Fruit fly (Drosophila melanogaster) whole organism, embryonic: ENCODE data around the gene CG42535.
A peak's percentile ranks its signal among the peaks of the same experiment; 100 is the strongest.

Experiments used
- BEAF-32 ChIP-seq: fragments of 200-800 bp; sonication (Bioruptor generic); optimal IDR thresholded peaks from 3 replicates; lab custom pipeline; 2017; ENCODE audit warnings: missing biosample characterization, missing genetic modification characterization, mild to moderate bottlenecking, moderate library complexity, missing genetic modification reagents
- BtbVII ChIP-seq: fragments of 200-800 bp; sonication (Bioruptor generic); optimal IDR thresholded peaks from 3 replicates; lab custom pipeline; 2017; ENCODE audit warnings: missing biosample characterization, mild to moderate bottlenecking, missing genetic modification characterization
- CG10431 ChIP-seq: fragments of 200-800 bp; sonication (Bioruptor generic); optimal IDR thresholded peaks from 3 replicates; lab custom pipeline; 2018; ENCODE audit warnings: missing biosample characterization, mild to moderate bottlenecking, missing genetic modification characterization
- CG13287 ChIP-seq: fragments of 200-800 bp; sonication (Bioruptor generic); IDR thresholded peaks from 2 replicates; pipeline ENCODE4 v1.3.6; 2022; ENCODE audit warnings: missing biosample characterization, missing genetic modification characterization; ENCODE audit not compliant: partially characterized antibody
- CG13624 ChIP-seq: fragments of 200-800 bp; sonication (Bioruptor generic); optimal IDR thresholded peaks from 2 replicates; lab custom pipeline; 2016; ENCODE audit warnings: missing biosample characterization, missing genetic modification characterization
- CG14014 ChIP-seq: fragments of 200-800 bp; sonication (Bioruptor generic); IDR thresholded peaks from 2 replicates; pipeline ENCODE4 v1.3.6; 2022; ENCODE audit warnings: missing biosample characterization, missing genetic modification characterization
- CG14710 ChIP-seq: fragments of 200-800 bp; sonication (Bioruptor generic); optimal IDR thresholded peaks from 3 replicates; lab custom pipeline; 2019; ENCODE audit warnings: missing biosample characterization, mild to moderate bottlenecking, missing genetic modification characterization, moderate library complexity
- CG15479 ChIP-seq: fragments of 200-800 bp; sonication (Bioruptor generic); optimal IDR thresholded peaks from 3 replicates; lab custom pipeline; 2019; ENCODE audit warnings: missing biosample characterization, mild to moderate bottlenecking, missing genetic modification characterization, moderate library complexity
- CG1603 ChIP-seq: fragments of 200-800 bp; sonication (Bioruptor generic); optimal IDR thresholded peaks from 2 replicates; lab custom pipeline; 2019; ENCODE audit warnings: missing biosample characterization, mild to moderate bottlenecking, missing genetic modification characterization, moderate library complexity
- CG16813 ChIP-seq: fragments of 200-800 bp; sonication (Bioruptor generic); IDR thresholded peaks from 3 replicates; pipeline ENCODE4 v1.3.6; 2022; ENCODE audit warnings: missing biosample characterization, missing genetic modification characterization; ENCODE audit not compliant: partially characterized antibody
- CG16815 ChIP-seq: fragments of 200-800 bp; sonication (Bioruptor generic); optimal IDR thresholded peaks from 3 replicates; lab custom pipeline; 2017; ENCODE audit warnings: missing biosample characterization, mild to moderate bottlenecking, missing genetic modification characterization
- CG17568 ChIP-seq: fragments of 200-800 bp; sonication (Bioruptor generic); optimal IDR thresholded peaks from 2 replicates; lab custom pipeline; 2018; ENCODE audit warnings: missing biosample characterization, mild to moderate bottlenecking, missing genetic modification characterization, moderate library complexity
- CG30020 ChIP-seq: fragments of 200-800 bp; optimal IDR thresholded peaks from 2 replicates; lab custom pipeline; 2019; ENCODE audit warnings: missing biosample characterization, mild to moderate bottlenecking, missing genetic modification characterization, moderate library complexity
- CG3847 ChIP-seq: fragments of 200-800 bp; sonication (Bioruptor generic); IDR thresholded peaks from 2 replicates; pipeline ENCODE4 v1.3.6; 2022; ENCODE audit warnings: missing biosample characterization, missing genetic modification characterization
- CG4617 ChIP-seq: fragments of 200-800 bp; sonication (Bioruptor generic); optimal IDR thresholded peaks from 3 replicates; lab custom pipeline; 2016; ENCODE audit warnings: missing biosample characterization, missing genetic modification characterization, borderline replicate concordance
- CG4854 ChIP-seq: fragments of 200-800 bp; sonication (Bioruptor generic); optimal IDR thresholded peaks from 2 replicates; lab custom pipeline; 2016; ENCODE audit warnings: missing biosample characterization, missing genetic modification characterization, inconsistent platforms
- CG6791 ChIP-seq: fragments of 200-800 bp; sonication (Bioruptor generic); IDR thresholded peaks from 3 replicates; pipeline ENCODE4 v1.3.6; 2022; ENCODE audit warnings: missing biosample characterization, missing genetic modification characterization; ENCODE audit not compliant: partially characterized antibody
- CG8281 ChIP-seq: fragments of 200-800 bp; sonication (Bioruptor generic); optimal IDR thresholded peaks from 2 replicates; lab custom pipeline; 2018; ENCODE audit warnings: missing biosample characterization, mild to moderate bottlenecking, missing genetic modification characterization, moderate library complexity
- CG9932 ChIP-seq: fragments of 200-800 bp; sonication (Bioruptor generic); IDR thresholded peaks from 2 replicates; pipeline ENCODE4 v1.3.6; 2022; ENCODE audit warnings: missing biosample characterization, missing genetic modification characterization
- CoRest ChIP-seq: fragments of 200-800 bp; sonication (Bioruptor generic); optimal IDR thresholded peaks from 3 replicates; lab custom pipeline; 2018; ENCODE audit warnings: missing biosample characterization, mild to moderate bottlenecking, missing genetic modification characterization, moderate library complexity
- D ChIP-seq, 2 experiments: fragments of 200-800 bp in 1 of 2; fragments of >200 bp in 1 of 2; sonication (Bioruptor generic) in 1 of 2; optimal IDR thresholded peaks; 2 replicates in 1 of 2; 3 replicates in 1 of 2; lab custom pipeline; 2017; ENCODE audit warnings: mild to moderate bottlenecking in 1 of 2, missing biosample characterization in 1 of 2, missing genetic modification characterization in 1 of 2, missing genetic modification reagents in 1 of 2
- Dref ChIP-seq: fragments of 200-800 bp; sonication (Bioruptor generic); IDR thresholded peaks from 2 replicates; pipeline ENCODE4 v1.3.6; 2022; ENCODE audit warnings: missing biosample characterization, missing genetic modification characterization
- Ets65A ChIP-seq: fragments of 200-800 bp; sonication (Bioruptor generic); peaks from one replicate; lab custom pipeline; 2016; ENCODE audit warnings: missing biosample characterization, missing genetic modification characterization
- HLH54F ChIP-seq: fragments of 200-800 bp; sonication (Bioruptor generic); optimal IDR thresholded peaks from 3 replicates; lab custom pipeline; 2016; ENCODE audit warnings: missing biosample characterization, missing genetic modification characterization
- MBD-R2 ChIP-seq: fragments of 200-800 bp; sonication (Bioruptor generic); IDR thresholded peaks from 2 replicates; pipeline ENCODE4 v1.3.6; 2022; ENCODE audit warnings: missing biosample characterization, missing genetic modification characterization
- Med ChIP-seq: fragments of 200-800 bp; sonication (Bioruptor generic); peaks from one replicate; lab custom pipeline; 2016; ENCODE audit warnings: missing biosample characterization, missing genetic modification characterization, mild to moderate bottlenecking, inconsistent platforms, moderate library complexity
- Myb ChIP-seq: fragments of 200-800 bp; sonication (Bioruptor generic); optimal IDR thresholded peaks from 2 replicates; lab custom pipeline; 2016; ENCODE audit warnings: missing biosample characterization, missing genetic modification characterization
- Sry-δ ChIP-seq: fragments of 200-800 bp; sonication (Bioruptor generic); optimal IDR thresholded peaks from 2 replicates; lab custom pipeline; 2016; ENCODE audit warnings: missing biosample characterization, missing genetic modification characterization
- Stat92E ChIP-seq, 3 experiments: fragments of >200 bp in 2 of 3; fragments of 200-800 bp in 1 of 3; sonication (Bioruptor generic) in 1 of 3; optimal IDR thresholded peaks; 2 replicates each; lab custom pipeline; 2017 to 2019; ENCODE audit warnings: missing biosample characterization in 3 of 3, missing genetic modification characterization in 3 of 3, mild to moderate bottlenecking in 1 of 3, moderate library complexity in 1 of 3
- Trl ChIP-seq, 3 experiments: fragments of >200 bp in 2 of 3; fragments of 200-800 bp in 1 of 3; sonication (Bioruptor generic) in 1 of 3; optimal IDR thresholded peaks; 2 replicates in 1 of 3; 3 replicates in 2 of 3; lab custom pipeline; 2016 to 2017; ENCODE audit warnings: missing biosample characterization in 1 of 3, missing genetic modification characterization in 1 of 3
- Xrp1 ChIP-seq: fragments of 200-800 bp; sonication (Bioruptor generic); IDR thresholded peaks from 2 replicates; pipeline ENCODE4 v1.3.6; 2022; ENCODE audit warnings: missing biosample characterization, missing genetic modification characterization
- YL-1 ChIP-seq: fragments of 200-800 bp; sonication (Bioruptor generic); optimal IDR thresholded peaks from 3 replicates; lab custom pipeline; 2017; ENCODE audit warnings: missing biosample characterization, mild to moderate bottlenecking, missing genetic modification characterization
- ac ChIP-seq: fragments of 200-800 bp; sonication (Bioruptor generic); optimal IDR thresholded peaks from 3 replicates; lab custom pipeline; 2017; ENCODE audit warnings: missing biosample characterization, mild to moderate bottlenecking, missing genetic modification characterization
- eve ChIP-seq, 2 experiments: fragments of >200 bp; optimal IDR thresholded peaks; 2 replicates each; lab custom pipeline; 2017; ENCODE audit warnings: missing biosample characterization in 2 of 2, missing genetic modification characterization in 2 of 2
- gsb ChIP-seq: fragments of 200-800 bp; sonication (Bioruptor generic); IDR thresholded peaks from 2 replicates; pipeline ENCODE4 v1.3.6; 2022; ENCODE audit warnings: missing biosample characterization, missing genetic modification characterization
- hkb ChIP-seq, 2 experiments: fragments of 200-800 bp in 1 of 2; fragments of >200 bp in 1 of 2; sonication (Bioruptor generic) in 1 of 2; IDR thresholded peaks in 1 of 2; optimal IDR thresholded peaks in 1 of 2; 2 replicates each; pipeline versions ENCODE4 v1.3.6 to Lab custom; 2017 to 2022; ENCODE audit warnings: missing biosample characterization in 1 of 2, missing genetic modification characterization in 1 of 2
- ind ChIP-seq: fragments of 200-800 bp; sonication (Bioruptor generic); optimal IDR thresholded peaks from 3 replicates; lab custom pipeline; 2016; ENCODE audit warnings: missing biosample characterization, missing genetic modification characterization
- knrl ChIP-seq: fragments of 200-800 bp; sonication (Bioruptor generic); IDR thresholded peaks from 3 replicates; pipeline ENCODE4 v1.3.6; 2022; ENCODE audit warnings: missing biosample characterization, missing genetic modification characterization; ENCODE audit not compliant: partially characterized antibody
- mam ChIP-seq: fragments of 200-800 bp; sonication (Bioruptor generic); optimal IDR thresholded peaks from 3 replicates; lab custom pipeline; 2016; ENCODE audit warnings: missing biosample characterization, missing genetic modification characterization
- nmo ChIP-seq: fragments of 200-800 bp; sonication (Bioruptor generic); optimal IDR thresholded peaks from 2 replicates; lab custom pipeline; 2018; ENCODE audit warnings: missing biosample characterization, mild to moderate bottlenecking, missing genetic modification characterization, moderate library complexity
- peb ChIP-seq: fragments of 200-800 bp; sonication (Bioruptor generic); IDR thresholded peaks from 2 replicates; pipeline ENCODE4 v1.3.6; 2022; ENCODE audit warnings: missing biosample characterization, missing genetic modification characterization
- pho ChIP-seq: fragments of 200-800 bp; sonication (Bioruptor generic); optimal IDR thresholded peaks from 2 replicates; lab custom pipeline; 2016; ENCODE audit warnings: missing biosample characterization, missing genetic modification characterization
- phol ChIP-seq: fragments of 200-800 bp; sonication (Bioruptor generic); optimal IDR thresholded peaks from 3 replicates; lab custom pipeline; 2018; ENCODE audit warnings: missing biosample characterization, mild to moderate bottlenecking, missing genetic modification characterization, moderate library complexity
- sd ChIP-seq: fragments of 200-800 bp; sonication (Bioruptor generic); optimal IDR thresholded peaks from 3 replicates; lab custom pipeline; 2018; ENCODE audit warnings: missing biosample characterization, mild to moderate bottlenecking, missing genetic modification characterization, moderate library complexity
- sens ChIP-seq: fragments of 200-800 bp; sonication (Bioruptor generic); peaks from one replicate; lab custom pipeline; 2016; ENCODE audit warnings: missing biosample characterization, missing genetic modification characterization
- tll ChIP-seq, 2 experiments: fragments of 200-800 bp in 1 of 2; fragments of >200 bp in 1 of 2; sonication (Bioruptor generic) in 1 of 2; optimal IDR thresholded peaks; 2 replicates each; lab custom pipeline; 2017 to 2019; ENCODE audit warnings: missing biosample characterization in 2 of 2, missing genetic modification characterization in 2 of 2, mild to moderate bottlenecking in 1 of 2, moderate library complexity in 1 of 2
- trh ChIP-seq: fragments of 200-800 bp; sonication (Bioruptor generic); optimal IDR thresholded peaks from 2 replicates; lab custom pipeline; 2016; ENCODE audit warnings: missing biosample characterization, missing genetic modification characterization
- zfh2 ChIP-seq: fragments of 200-800 bp; sonication (Bioruptor generic); optimal IDR thresholded peaks from 2 replicates; lab custom pipeline; 2016; ENCODE audit warnings: missing biosample characterization, missing genetic modification characterization

The CG42535 gene

dm6 chr3L:10630885-10631359 lies at the start of gene CG42535, which contains the start of the genes CG34001 and hay:
Gene CG42535, minus strand, starts transcription at chr3L:10630935.
Gene CG34001, plus strand, starts transcription at chr3L:10631079.
Gene hay, plus strand, starts transcription at chr3L:10631079.
- TF ChIP-seq mam (GFP tag; lab: Kevin White, UChicago) (peak; percentile 22), CG8281 (tag; lab: Kevin White, UChicago) (no peak), CG10431 (no peak), pho (GFP tag; lab: Kevin White, UChicago) (peak; percentile 11), CG4617 (GFP tag; lab: Kevin White, UChicago) (peak; percentile 58), Ets65A (GFP tag; lab: Kevin White, UChicago) (peak; percentile 62), BEAF-32 (peak; percentile 51), sd (tag; lab: Kevin White, UChicago) (peak; percentile 77), zfh2 (GFP tag; lab: Kevin White, UChicago) (peak; percentile 29), phol (tag; lab: Kevin White, UChicago) (peak; percentile 43), Myb (GFP tag; lab: Kevin White, UChicago) (peak; percentile 95), gsb (GFP tag; lab: Robert Waterston, UW) (no peak), CG9932 (GFP tag; lab: Robert Waterston, UW) (no peak), HLH54F (GFP tag; lab: Kevin White, UChicago) (peak; percentile 35), MBD-R2 (peak; percentile 63), CG30020 (tag; lab: Kevin White, UChicago) (no peak), CG6791 (0 out of 3 replicates have a peak, but pooled peaks have one; percentile 20), Dref (GFP tag; lab: Robert Waterston, UW) (peak; percentile 77), sens (GFP tag; lab: Kevin White, UChicago) (peak; percentile 87), ac (GFP tag; lab: Kevin White, UChicago) (no peak), D (optimal IDR thresholded peaks at IDR 0.05; lab: Kevin White, UChicago) (peak; percentile 29), D (GFP tag; optimal IDR thresholded peaks at IDR 0.05; lab: Kevin White, UChicago) (no peak), Trl (optimal IDR thresholded peaks at IDR 0.05; lab: Kevin White, UChicago) (peak in 1 of 2 experiments; percentile 6), Trl (GFP tag; optimal IDR thresholded peaks at IDR 0.05; lab: Kevin White, UChicago) (no peak), ind (GFP tag; lab: Kevin White, UChicago) (no peak), CG14710 (tag; lab: Kevin White, UChicago) (peak; percentile 63), CG15479 (GFP tag; lab: Kevin White, UChicago) (no peak), tll (GFP tag; optimal IDR thresholded peaks at IDR 0.05; lab: Kevin White, UChicago) (peak in 1 of 2 experiments; percentile 6), CoRest (tag; lab: Kevin White, UChicago) (peak; percentile 38), CG3847 (GFP tag; lab: Robert Waterston, UW) (peak; percentile 64), CG4854 (no peak), Med (peak; percentile 86), BtbVII (GFP tag; lab: Kevin White, UChicago) (no peak), nmo (GFP tag; lab: Kevin White, UChicago) (peak; percentile 60), CG17568 (GFP tag; lab: Kevin White, UChicago) (no peak), peb (no peak), Xrp1 (peak; percentile 25; the same call in 1 of the 2 replicates), CG14014 (no peak), YL-1 (GFP tag; lab: Kevin White, UChicago) (peak; percentile 69), CG16815 (GFP tag; lab: Kevin White, UChicago) (no peak), CG16813 (GFP tag; lab: Robert Waterston, UW) (peak; percentile 54; the same call in 2 of the 3 replicates), Sry-δ (GFP tag; lab: Kevin White, UChicago) (peak; percentile 56), Stat92E (GFP tag; optimal IDR thresholded peaks at IDR 0.05; lab: Kevin White, UChicago) (peak in 1 of 3 experiments; percentile 6), knrl (GFP tag; lab: Robert Waterston, UW) (peak; percentile 53), CG1603 (no peak), eve (GFP tag; optimal IDR thresholded peaks at IDR 0.05; lab: Kevin White, UChicago) (no peak), hkb (optimal IDR thresholded peaks at IDR 0.05; lab: Kevin White, UChicago) (peak; percentile 32), hkb (GFP tag; IDR thresholded peaks at IDR 0.05; lab: Robert Waterston, UW) (no peak), CG13287 (peak; percentile 50; the same call in 1 of the 2 replicates), trh (GFP tag; lab: Kevin White, UChicago) (no peak), CG13624 (GFP tag; lab: Kevin White, UChicago) (peak; percentile 24)
